Fruit fly (Drosophila melanogaster) whole organism, prepupa: ENCODE measurements around the gene Arpc5.

Experiments
- CG3919 ChIP-seq: fragments of 200-800 bp; sonication (Bioruptor generic); optimal IDR thresholded peaks from 3 replicates; lab custom pipeline; 2016; ENCODE audit warnings: missing biosample characterization, missing genetic modification characterization
- CG6276 ChIP-seq: fragments of 200-800 bp; sonication (Bioruptor generic); optimal IDR thresholded peaks from 2 replicates; lab custom pipeline; 2017; ENCODE audit warnings: missing biosample characterization, mild to moderate bottlenecking, missing genetic modification characterization
- CG7368 ChIP-seq: fragments of 200-800 bp; sonication (Bioruptor generic); optimal IDR thresholded peaks from 3 replicates; lab custom pipeline; 2016; ENCODE audit warnings: missing biosample characterization, missing genetic modification characterization
- Eip78C ChIP-seq: fragments of 200-800 bp; sonication (Bioruptor generic); peaks from one replicate; lab custom pipeline; 2016; ENCODE audit warnings: missing biosample characterization, missing genetic modification characterization
- Ets96B ChIP-seq: fragments of 200-800 bp; optimal IDR thresholded peaks from 2 replicates; lab custom pipeline; 2019; ENCODE audit warnings: missing biosample characterization, mild to moderate bottlenecking, missing genetic modification characterization, moderate library complexity
- Hr38 ChIP-seq: sonication (Bioruptor generic); optimal IDR thresholded peaks from 2 replicates; lab custom pipeline; 2016; ENCODE audit warnings: missing biosample characterization, missing genetic modification characterization
- Lpt ChIP-seq: fragments of 200-800 bp; sonication (Bioruptor generic); optimal IDR thresholded peaks from 3 replicates; lab custom pipeline; 2016; ENCODE audit warnings: missing biosample characterization, missing genetic modification characterization
- Smox ChIP-seq: fragments of 200-800 bp; sonication (Bioruptor generic); optimal IDR thresholded peaks from 3 replicates; lab custom pipeline; 2016; ENCODE audit warnings: missing biosample characterization, missing genetic modification characterization
- Sox102F ChIP-seq: fragments of 200-800 bp; sonication (Bioruptor generic); optimal IDR thresholded peaks from 2 replicates; lab custom pipeline; 2016; ENCODE audit warnings: missing biosample characterization, mild to moderate bottlenecking, missing genetic modification characterization
- lz ChIP-seq: fragments of 200-800 bp; sonication (Bioruptor generic); optimal IDR thresholded peaks from 3 replicates; lab custom pipeline; 2016; ENCODE audit warnings: missing biosample characterization, missing genetic modification characterization
- net ChIP-seq: fragments of 200-800 bp; sonication (Bioruptor generic); optimal IDR thresholded peaks from 3 replicates; lab custom pipeline; 2016; ENCODE audit warnings: missing biosample characterization, missing genetic modification characterization
- ss ChIP-seq, 2 experiments: fragments of 200-800 bp; sonication (Bioruptor generic); optimal IDR thresholded peaks; 2 replicates in 1 of 2; 3 replicates in 1 of 2; lab custom pipeline; 2017 to 2018; ENCODE audit warnings: mild to moderate bottlenecking in 2 of 2, missing biosample characterization in 2 of 2, missing genetic modification characterization in 2 of 2, moderate library complexity in 1 of 2

DNA sequence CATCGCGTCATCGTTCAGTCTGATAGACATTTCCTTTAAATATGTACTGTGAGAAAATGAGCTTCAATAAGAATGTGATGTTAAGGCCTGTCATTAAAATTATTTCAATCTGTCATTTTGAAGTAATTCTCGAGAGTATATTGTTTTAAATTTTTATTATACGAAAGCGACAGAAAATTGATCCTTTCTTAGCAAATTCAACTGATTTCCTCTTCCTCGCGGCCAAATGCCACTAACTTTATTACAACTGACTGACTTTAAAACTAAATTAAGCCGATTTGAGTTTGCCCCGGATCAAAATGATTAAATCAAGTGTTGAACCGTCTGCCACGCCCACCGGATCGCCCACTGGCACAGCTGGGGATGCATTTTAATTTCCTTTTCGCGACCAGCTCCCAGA is 27.4 kb upstream of the Arpc5 start, which contains the start of gene CG3515:
- TF ChIP-seq Hr38 (GFP tag; lab: Kevin White, UChicago) (no peak), Ets96B (tag; lab: Kevin White, UChicago) (no peak), lz (GFP tag; lab: Kevin White, UChicago) (no peak), Sox102F (GFP tag; lab: Kevin White, UChicago) (no peak), CG7368 (GFP tag; lab: Kevin White, UChicago) (no peak), ss (GFP tag; optimal IDR thresholded peaks at IDR 0.05; lab: Kevin White, UChicago) (no peak), CG3919 (GFP tag; lab: Kevin White, UChicago) (no peak), net (GFP tag; lab: Kevin White, UChicago) (no peak), CG6276 (GFP tag; lab: Kevin White, UChicago) (no peak), Lpt (GFP tag; lab: Kevin White, UChicago) (no peak), Eip78C (GFP tag; lab: Kevin White, UChicago) (no peak), Smox (GFP tag; lab: Kevin White, UChicago) (no peak)
